Worm (Caenorhabditis elegans) whole organism, early embryonic: ENCODE measurements around the gene C54F6.17.

Source experiments
- B0310.2 ChIP-seq: sonication (generic microtip); optimal IDR thresholded peaks from 2 replicates; lab custom pipeline; 2016; ENCODE audit warnings: mild to moderate bottlenecking, missing genetic modification characterization, missing compliant biosample characterization
- F13C5.2 ChIP-seq: sonication (generic microtip); optimal IDR thresholded peaks from 2 replicates; lab custom pipeline; 2017; ENCODE audit warnings: mild to moderate bottlenecking, missing genetic modification characterization, inconsistent platforms, missing compliant biosample characterization
- aly-1 ChIP-seq: sonication (generic microtip); optimal IDR thresholded peaks from 2 replicates; lab custom pipeline; 2016; ENCODE audit warnings: missing genetic modification characterization, missing compliant biosample characterization
- ama-1 ChIP-seq: fragments of 150-350 bp; optimal IDR thresholded peaks from 2 replicates; lab custom pipeline; 2014
- ceh-13 ChIP-seq: fragments of 200-800 bp; sonication (Bioruptor generic); optimal IDR thresholded peaks from 2 replicates; lab custom pipeline; 2018; ENCODE audit warnings: mild to moderate bottlenecking, missing genetic modification characterization, missing compliant biosample characterization
- ets-7 ChIP-seq: sonication (generic microtip); optimal IDR thresholded peaks from 2 replicates; lab custom pipeline; 2016; ENCODE audit warnings: missing genotype, missing genetic modification characterization, missing compliant biosample characterization
- flt-1 ChIP-seq: fragments of 200-800 bp; sonication (Bioruptor generic); IDR thresholded peaks from 2 replicates; pipeline ENCODE4 v1.3.6; 2022; ENCODE audit warnings: missing genetic modification characterization, missing compliant biosample characterization
- hmbx-1 ChIP-seq: sonication (generic microtip); optimal IDR thresholded peaks from 2 replicates; lab custom pipeline; 2016; ENCODE audit warnings: mild to moderate bottlenecking, missing genetic modification characterization, missing compliant biosample characterization
- hnd-1 ChIP-seq: sonication (generic microtip); optimal IDR thresholded peaks from 2 replicates; lab custom pipeline; 2016; ENCODE audit warnings: missing genetic modification characterization, missing compliant biosample characterization
- pes-1 ChIP-seq: fragments of 200-800 bp; sonication (Bioruptor generic); IDR thresholded peaks from 2 replicates; pipeline ENCODE4 v1.3.6; 2022; ENCODE audit warnings: missing genetic modification reagents, missing genetic modification characterization, missing compliant biosample characterization
- sea-1 ChIP-seq: fragments of 200-800 bp; sonication (Bioruptor generic); conservative IDR thresholded peaks from 2 replicates; pipeline ENCODE4 v1.3.6; 2022; ENCODE audit warnings: missing genetic modification characterization, missing compliant biosample characterization
- tbx-11 ChIP-seq: fragments of 200-800 bp; sonication (Bioruptor generic); IDR thresholded peaks from 2 replicates; pipeline ENCODE4 v1.3.6; 2022; ENCODE audit warnings: missing genetic modification characterization, missing compliant biosample characterization
- tbx-37 ChIP-seq: fragments of 200-800 bp; sonication (Bioruptor generic); conservative IDR thresholded peaks from 2 replicates; pipeline ENCODE4 v1.3.6; 2022; ENCODE audit warnings: missing genetic modification reagents, missing genetic modification characterization, missing compliant biosample characterization

DNA sequence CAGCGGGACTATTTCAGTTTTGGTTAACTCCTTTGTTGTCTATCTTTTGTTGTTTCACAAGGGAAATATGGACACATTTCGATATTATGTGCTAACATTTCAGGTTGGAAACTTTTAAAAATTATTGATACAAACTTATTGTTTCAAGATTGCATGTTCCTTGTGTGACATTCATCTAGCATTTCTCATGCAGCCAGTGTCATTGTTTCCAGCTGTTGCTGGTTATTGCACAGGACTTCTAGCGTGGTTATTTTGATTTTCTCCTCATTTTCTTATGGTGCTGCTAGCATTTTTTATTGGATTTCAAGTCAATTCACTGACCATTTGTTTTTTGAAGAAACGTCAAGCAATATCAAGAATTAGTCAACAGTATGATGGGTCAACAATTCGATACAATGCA lies 28.6 kb downstream of the C54F6.17 start:
- TF ChIP-seq sea-1 (GFP tag; lab: Robert Waterston, UW) (no peak), ama-1 (lab: Kevin White, UChicago) (no peak), hnd-1 (tag; lab: Kevin White, UChicago) (no peak), flt-1 (GFP tag; lab: Robert Waterston, UW) (no peak), tbx-37 (GFP tag; lab: Robert Waterston, UW) (no peak), B0310.2 (tag; lab: Kevin White, UChicago) (no peak), aly-1 (tag; lab: Kevin White, UChicago) (no peak), tbx-11 (no peak), pes-1 (GFP tag; lab: Robert Waterston, UW) (no peak), ets-7 (tag; lab: Kevin White, UChicago) (no peak), F13C5.2 (tag; lab: Kevin White, UChicago) (no peak), ceh-13 (GFP tag; lab: Kevin White, UChicago) (no peak), hmbx-1 (tag; lab: Kevin White, UChicago) (no peak)
